Worm (Caenorhabditis elegans) whole organism, late embryonic: ENCODE data around the gene gon-14.

Source experiments
- C38D4.7 ChIP-seq: fragments of 200-800 bp; sonication (Bioruptor generic); optimal IDR thresholded peaks from 2 replicates; lab custom pipeline; 2018; ENCODE audit warnings: mild to moderate bottlenecking, missing genetic modification characterization, moderate library complexity, missing compliant biosample characterization
- K09A11.1 ChIP-seq: sonication (generic microtip); optimal IDR thresholded peaks from 2 replicates; lab custom pipeline; 2017; ENCODE audit warnings: antibody characterized with exemption, mild to moderate bottlenecking, missing genetic modification characterization, missing compliant biosample characterization; ENCODE audit not compliant: insufficient read depth
- ceh-14 ChIP-seq: sonication (generic microtip); optimal IDR thresholded peaks from 2 replicates; lab custom pipeline; 2016; ENCODE audit warnings: missing genotype, missing genetic modification characterization, missing compliant biosample characterization
- ceh-18 ChIP-seq: sonication (generic microtip); optimal IDR thresholded peaks from 2 replicates; lab custom pipeline; 2016; ENCODE audit warnings: missing genetic modification characterization, missing compliant biosample characterization
- ceh-22 ChIP-seq: sonication (generic microtip); optimal IDR thresholded peaks from 2 replicates; lab custom pipeline; 2017; ENCODE audit warnings: missing biosample characterization, missing genetic modification characterization
- ceh-30 ChIP-seq: fragments of 150-350 bp; optimal IDR thresholded peaks from 2 replicates; lab custom pipeline; 2014; ENCODE audit warnings: missing biosample characterization, missing genetic modification characterization
- ceh-34 ChIP-seq: sonication (generic microtip); optimal IDR thresholded peaks from 2 replicates; lab custom pipeline; 2016; ENCODE audit warnings: mild to moderate bottlenecking, missing genetic modification characterization, missing compliant biosample characterization
- che-1 ChIP-seq: sonication (generic microtip); optimal IDR thresholded peaks from 2 replicates; lab custom pipeline; 2016; ENCODE audit warnings: mild to moderate bottlenecking, missing genetic modification characterization, missing compliant biosample characterization
- dve-1 ChIP-seq: sonication (generic microtip); optimal IDR thresholded peaks from 2 replicates; lab custom pipeline; 2017; ENCODE audit warnings: antibody characterized with exemption, mild to moderate bottlenecking, missing genetic modification characterization, missing compliant biosample characterization
- elt-2 ChIP-seq: sonication (generic microtip); optimal IDR thresholded peaks from 2 replicates; lab custom pipeline; 2016; ENCODE audit warnings: missing genetic modification reagents, missing genetic modification characterization, missing compliant biosample characterization
- hlh-13 ChIP-seq: fragments of 200-800 bp; sonication (Bioruptor generic); optimal IDR thresholded peaks from 2 replicates; lab custom pipeline; 2018; ENCODE audit warnings: mild to moderate bottlenecking, missing genetic modification characterization, missing compliant biosample characterization
- hlh-30 ChIP-seq: sonication (generic microtip); optimal IDR thresholded peaks from 2 replicates; lab custom pipeline; 2017; ENCODE audit warnings: antibody characterized with exemption, missing genetic modification characterization, missing compliant biosample characterization; ENCODE audit not compliant: insufficient read depth
- lim-6 ChIP-seq: sonication (generic microtip); optimal IDR thresholded peaks from 2 replicates; lab custom pipeline; 2016; ENCODE audit warnings: missing genetic modification characterization, missing compliant biosample characterization
- nfya-1 ChIP-seq: sonication (generic microtip); optimal IDR thresholded peaks from 2 replicates; lab custom pipeline; 2017; ENCODE audit warnings: missing genetic modification characterization, mild to moderate bottlenecking, missing compliant biosample characterization, antibody characterized with exemption, moderate library complexity
- pag-3 ChIP-seq: sonication (generic microtip); optimal IDR thresholded peaks from 2 replicates; lab custom pipeline; 2016; ENCODE audit warnings: missing compliant biosample characterization, missing genetic modification characterization, borderline replicate concordance
- pax-1 ChIP-seq: fragments of 150-350 bp; optimal IDR thresholded peaks from 2 replicates; lab custom pipeline; 2014; ENCODE audit warnings: missing biosample characterization, missing genetic modification characterization
- pha-2 ChIP-seq: sonication (generic microtip); optimal IDR thresholded peaks from 2 replicates; lab custom pipeline; 2017; ENCODE audit warnings: mild to moderate bottlenecking, missing genetic modification characterization, missing compliant biosample characterization
- pha-4 ChIP-seq: fragments of 150-350 bp; optimal IDR thresholded peaks from 2 replicates; lab custom pipeline; 2018; ENCODE audit warnings: missing biosample characterization, missing genetic modification reagents, missing genetic modification characterization
- ref-2 ChIP-seq: sonication (generic microtip); optimal IDR thresholded peaks from 2 replicates; lab custom pipeline; 2016; ENCODE audit warnings: missing genetic modification characterization, missing compliant biosample characterization
- unc-86 ChIP-seq: sonication (generic microtip); optimal IDR thresholded peaks from 2 replicates; lab custom pipeline; 2016; ENCODE audit warnings: missing genetic modification characterization, missing compliant biosample characterization

gon-14 gene

DNA sequence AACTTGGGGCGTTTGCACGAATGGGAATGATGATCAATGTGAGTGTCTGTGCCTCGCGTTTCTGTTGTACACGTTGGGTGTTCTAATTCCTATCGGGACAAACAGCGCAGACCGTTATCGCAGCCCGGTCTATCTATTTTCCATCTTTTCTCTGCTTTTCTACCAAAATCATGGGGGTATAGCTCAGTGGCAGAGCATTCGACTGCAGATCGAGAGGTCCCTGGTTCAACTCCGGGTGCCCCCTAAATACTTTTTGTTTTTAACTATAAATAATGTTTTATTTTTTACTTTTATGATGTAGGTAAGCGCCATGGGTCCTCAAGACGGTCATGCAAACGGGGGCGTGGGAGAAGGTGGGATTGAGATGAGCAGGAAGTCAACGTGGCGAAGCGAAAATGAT, 51.4 kb downstream of the gon-14 start:
- TF ChIP-seq C38D4.7 (peak; percentile 5), elt-2 (tag; lab: Kevin White, UChicago) (peak; percentile 60), che-1 (tag; lab: Kevin White, UChicago) (peak; percentile 6), pag-3 (tag; lab: Kevin White, UChicago) (no peak)

ce11 chrV:6559105-6559504, 51.9 kb downstream of the gon-14 start, which contains the start of gene spp-26:
Gene spp-26, minus strand, starts transcription at chrV:6559205.
- TF ChIP-seq ceh-22 (tag; lab: Kevin White, UChicago): no peak
- no peak for TF ChIP-seq hlh-13
- no peak for TF ChIP-seq pax-1 (tag; lab: Kevin White, UChicago)
- no peak for TF ChIP-seq lim-6 (tag; lab: Kevin White, UChicago)
- no peak for TF ChIP-seq hlh-30 (tag; lab: Kevin White, UChicago)

- TF ChIP-seq ref-2 (tag; lab: Kevin White, UChicago) (no peak), elt-2 (tag; lab: Kevin White, UChicago) (no peak)
- TF ChIP-seq, all 69 proteins: peak for 0
These were observed 52.9 kb downstream of the gon-14 start, which contains the start of gene spp-20 for ce11 chrV:6558103-6558502. Gene spp-20, minus strand, starts transcription at chrV:6558203.

DNA sequence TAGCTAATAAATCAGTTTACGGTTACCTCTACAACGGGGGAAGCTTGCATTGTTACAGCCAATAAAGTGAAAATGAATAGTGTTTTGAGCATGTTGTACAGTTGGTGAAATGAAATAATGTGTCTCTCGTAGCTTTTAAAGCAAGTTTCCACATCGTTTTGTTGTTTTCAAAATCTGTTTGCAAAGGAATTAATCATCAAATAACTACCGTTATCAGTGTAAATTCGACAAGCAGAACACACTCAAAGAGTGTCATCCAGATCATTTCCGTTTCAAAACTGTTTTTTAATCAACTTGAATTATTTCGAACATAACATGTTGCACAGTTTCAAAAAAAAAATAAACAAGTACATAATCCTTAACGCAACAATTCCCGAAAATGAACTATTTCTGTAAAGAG, 53.9 kb downstream of the gon-14 start, which contains the start of gene spp-27:
Gene spp-27, minus strand, starts transcription at position 101 of the 400 bp plus-strand sequence.
- TF ChIP-seq ceh-30 (tag; lab: Kevin White, UChicago): no peak
- TF ChIP-seq ceh-14 (tag; lab: Kevin White, UChicago): no peak
- no peak for TF ChIP-seq dve-1 (tag; lab: Kevin White, UChicago)
- no peak for TF ChIP-seq unc-86 (tag; lab: Kevin White, UChicago)
- no peak for TF ChIP-seq ceh-18 (tag; lab: Kevin White, UChicago)
- no peak for TF ChIP-seq K09A11.1 (tag; lab: Kevin White, UChicago)
- TF ChIP-seq pha-4 (tag; lab: Kevin White, UChicago): no peak
- no peak for TF ChIP-seq nfya-1 (tag; lab: Kevin White, UChicago)
- no peak for TF ChIP-seq ceh-34 (tag; lab: Kevin White, UChicago)
- no peak for TF ChIP-seq pha-2 (tag; lab: Kevin White, UChicago)
